Worm (Caenorhabditis elegans) whole organism, L4/young adult: ENCODE results near the gene T13G4.4.

Experiments used
- W03F9.2 ChIP-seq: fragments of 150-350 bp; optimal IDR thresholded peaks from 2 replicates; lab custom pipeline; 2014; ENCODE audit warnings: missing biosample characterization, missing genetic modification characterization
- dao-5 ChIP-seq: sonication (generic microtip); optimal IDR thresholded peaks from 2 replicates; lab custom pipeline; 2016; ENCODE audit warnings: missing genotype, missing genetic modification characterization, moderate library complexity, missing compliant biosample characterization
- him-1 ChIP-seq: sonication (generic microtip); optimal IDR thresholded peaks from 2 replicates; lab custom pipeline; 2016; ENCODE audit warnings: missing genotype, missing genetic modification reagents, missing genetic modification characterization, missing compliant biosample characterization

- TF ChIP-seq dao-5 (tag; lab: Kevin White, UChicago) (no peak), him-1 (no peak), W03F9.2 (peak; percentile 29)
Observed at ce11 chrX:1207915-1208314, 16.4 kb upstream of the T13G4.4 start.
